Fruit fly (Drosophila melanogaster): ENCODE results near the gene CG5953.
A peak's percentile ranks its signal among the peaks of the same experiment; 100 is the strongest.

The CG5953 gene

dm6 chr2L:16492617-16493203 is 40.0 kb downstream of the CG5953 start:
- no peak for TF ChIP-seq usp (GFP tag; optimal IDR thresholded peaks at IDR 0.05)
- no peak for TF ChIP-seq pan (optimal IDR thresholded peaks at IDR 0.05)

- no peak for TF ChIP-seq Dll (optimal IDR thresholded peaks at IDR 0.05)
- no peak for TF ChIP-seq CG8478 (optimal IDR thresholded peaks at IDR 0.05)
- no peak for TF ChIP-seq EcR (GFP tag; optimal IDR thresholded peaks at IDR 0.05)
- TF ChIP-seq usp (GFP tag; optimal IDR thresholded peaks at IDR 0.05) = no peak
Measured at dm6 chr2L:16491752-16492616, 40.7 kb downstream of the CG5953 start.

- TF ChIP-seq EcR (GFP tag; optimal IDR thresholded peaks at IDR 0.05) (no peak), Dll (optimal IDR thresholded peaks at IDR 0.05) (no peak), usp (GFP tag; optimal IDR thresholded peaks at IDR 0.05) (no peak), psq (optimal IDR thresholded peaks at IDR 0.05) (no peak), CG8478 (optimal IDR thresholded peaks at IDR 0.05) (no peak), pan (optimal IDR thresholded peaks at IDR 0.05) (peak; percentile 62)
Measured at dm6 chr2L:16491123-16491751, 41.4 kb downstream of the CG5953 start, which contains the start of gene Tpr2. Tpr2 (plus strand) TSS chr2L:16491540.

- no peak for TF ChIP-seq CG8478 (optimal IDR thresholded peaks at IDR 0.05)
- no peak for TF ChIP-seq psq (optimal IDR thresholded peaks at IDR 0.05)
- no peak for TF ChIP-seq Dll (optimal IDR thresholded peaks at IDR 0.05)
- TF ChIP-seq usp (GFP tag; optimal IDR thresholded peaks at IDR 0.05) = no peak
Measured at dm6 chr2L:16487571-16488276, 45.0 kb downstream of the CG5953 start, which contains the start of gene Nepl8. Nepl8 (plus strand) TSS chr2L:16488148.

- TF ChIP-seq CG8478 (optimal IDR thresholded peaks at IDR 0.05) (peak; percentile 69), EcR (GFP tag; optimal IDR thresholded peaks at IDR 0.05) (no peak), psq (optimal IDR thresholded peaks at IDR 0.05) (no peak), Dll (optimal IDR thresholded peaks at IDR 0.05) (no peak), pan (optimal IDR thresholded peaks at IDR 0.05) (no peak), usp (GFP tag; optimal IDR thresholded peaks at IDR 0.05) (no peak)
Measured at dm6 chr2L:16486001-16486793, 46.5 kb downstream of the CG5953 start.

dm6 chr2L:16485643-16486000 is 47.1 kb downstream of the CG5953 start, which contains the start of gene dac:
dac (minus strand) TSS chr2L:16485998.
- TF ChIP-seq EcR (GFP tag; optimal IDR thresholded peaks at IDR 0.05) (no peak), CG8478 (optimal IDR thresholded peaks at IDR 0.05) (peak; percentile 30)

dm6 chr2L:16476517-16476916 is 56.2 kb downstream of the CG5953 start:
- TF ChIP-seq pan (optimal IDR thresholded peaks at IDR 0.05) (no peak), CG8478 (optimal IDR thresholded peaks at IDR 0.05) (no peak), psq (optimal IDR thresholded peaks at IDR 0.05) (no peak), EcR (GFP tag; optimal IDR thresholded peaks at IDR 0.05) (no peak), usp (GFP tag; optimal IDR thresholded peaks at IDR 0.05) (no peak), Dll (optimal IDR thresholded peaks at IDR 0.05) (no peak)

dm6 chr2L:16472184-16472583 is 60.5 kb downstream of the CG5953 start:
- TF ChIP-seq Dll (optimal IDR thresholded peaks at IDR 0.05) = no peak
- TF ChIP-seq psq (optimal IDR thresholded peaks at IDR 0.05) = no peak
- no peak for TF ChIP-seq EcR (GFP tag; optimal IDR thresholded peaks at IDR 0.05)

dm6 chr2L:16469749-16470148 is 62.9 kb downstream of the CG5953 start:
- TF ChIP-seq CG8478 (optimal IDR thresholded peaks at IDR 0.05) (no peak), EcR (GFP tag; optimal IDR thresholded peaks at IDR 0.05) (no peak), usp (GFP tag; optimal IDR thresholded peaks at IDR 0.05) (no peak), pan (optimal IDR thresholded peaks at IDR 0.05) (no peak), psq (optimal IDR thresholded peaks at IDR 0.05) (no peak), Dll (optimal IDR thresholded peaks at IDR 0.05) (no peak)

dm6 chr2L:16463657-16464056 is 69.0 kb downstream of the CG5953 start:
- TF ChIP-seq usp (GFP tag; optimal IDR thresholded peaks at IDR 0.05) (no peak), EcR (GFP tag; optimal IDR thresholded peaks at IDR 0.05) (no peak), psq (optimal IDR thresholded peaks at IDR 0.05) (no peak), Dll (optimal IDR thresholded peaks at IDR 0.05) (no peak), CG8478 (optimal IDR thresholded peaks at IDR 0.05) (no peak), pan (optimal IDR thresholded peaks at IDR 0.05) (no peak)

dm6 chr2L:16458385-16458784 is 74.3 kb downstream of the CG5953 start:
- no peak for TF ChIP-seq Dll (optimal IDR thresholded peaks at IDR 0.05)
- TF ChIP-seq psq (optimal IDR thresholded peaks at IDR 0.05) = no peak
- TF ChIP-seq pan (optimal IDR thresholded peaks at IDR 0.05) = no peak
- no peak for TF ChIP-seq usp (GFP tag; optimal IDR thresholded peaks at IDR 0.05)
- TF ChIP-seq EcR (GFP tag; optimal IDR thresholded peaks at IDR 0.05) = no peak
- TF ChIP-seq CG8478 (optimal IDR thresholded peaks at IDR 0.05) = no peak
